Fruit fly (Drosophila melanogaster): Measurements from ENCODE around the gene RpL22.

Gene RpL22

dm6 chrX:805907-806306 lies 41.0 kb upstream of the RpL22 start, which contains the start of gene Sec22 (continued):
- TF ChIP-seq ab (GFP tag; optimal IDR thresholded peaks at IDR 0.05) (no peak), eve (GFP tag; optimal IDR thresholded peaks at IDR 0.05) (no peak), Kr (GFP tag; optimal IDR thresholded peaks at IDR 0.05) (no peak), Ets97D (GFP tag; optimal IDR thresholded peaks at IDR 0.05) (peak; percentile 93), CG4360 (GFP tag; IDR thresholded peaks at IDR 0.05) (peak; percentile 17; the same call in 1 of the 2 replicates), ci (GFP tag; IDR thresholded peaks at IDR 0.05) (peak; percentile 31; the same call in 1 of the 3 replicates), Neu2 (GFP tag; optimal IDR thresholded peaks at IDR 0.05; ENCODE audit: borderline replicate concordance) (no peak), mam (GFP tag; optimal IDR thresholded peaks at IDR 0.05) (no peak), E2f2 (GFP tag; IDR thresholded peaks at IDR 0.05) (peak; percentile 47), hth (optimal IDR thresholded peaks at IDR 0.05) (no peak), pfk (GFP tag; optimal IDR thresholded peaks at IDR 0.05) (peak; percentile 60), nerfin-2 (GFP tag; IDR thresholded peaks at IDR 0.05; ENCODE audit: partially characterized antibody) (no peak), CG6813 (GFP tag; optimal IDR thresholded peaks at IDR 0.05) (peak; percentile 30)

dm6 chrX:804821-805220 lies 39.9 kb upstream of the RpL22 start, which contains the start of gene CG13358:
Gene CG13358, minus strand, starts transcription at chrX:804921.
- peak; percentile 42 for TF ChIP-seq Ets65A (GFP tag)
- no peak for TF ChIP-seq CG7786 (GFP tag; optimal IDR thresholded peaks at IDR 0.05)

dm6 chrX:803370-803769 lies 38.4 kb upstream of the RpL22 start, which contains the start of gene CG13359:
Gene CG13359, minus strand, starts transcription at chrX:803470.
- TF ChIP-seq Meics (GFP tag; optimal IDR thresholded peaks at IDR 0.05): no peak
- TF ChIP-seq mld (GFP tag; IDR thresholded peaks at IDR 0.05; ENCODE audit: partially characterized antibody): no peak
- TF ChIP-seq crol (GFP tag; IDR thresholded peaks at IDR 0.05): no peak

dm6 chrX:801157-801872 lies 36.4 kb upstream of the RpL22 start, which contains the start of gene Rbf:
Gene Rbf, minus strand, starts transcription at chrX:801479.
- TF ChIP-seq CG1603 (tag; optimal IDR thresholded peaks at IDR 0.05) (peak; percentile 62), Med (GFP tag) (peak; percentile 36), zen (tag; optimal IDR thresholded peaks at IDR 0.05) (peak; percentile 3), CG10147 (GFP tag; optimal IDR thresholded peaks at IDR 0.05) (no peak), CG9932 (GFP tag; IDR thresholded peaks at IDR 0.05) (peak; percentile 36), CG7987 (GFP tag; optimal IDR thresholded peaks at IDR 0.05) (no peak), nerfin-2 (GFP tag; IDR thresholded peaks at IDR 0.05; ENCODE audit: partially characterized antibody) (0 out of 2 replicates have a peak, but pooled peaks have one; percentile 38), CG13424 (tag; optimal IDR thresholded peaks at IDR 0.05) (no peak), Stat92E (GFP tag; optimal IDR thresholded peaks at IDR 0.05) (peak in 1 of 3 experiments; percentile 16), zen2 (GFP tag; IDR thresholded peaks at IDR 0.05; ENCODE audit: partially characterized antibody) (peak; percentile 46; the same call in 1 of the 3 replicates), CG16813 (GFP tag; IDR thresholded peaks at IDR 0.05; ENCODE audit: partially characterized antibody) (peak; percentile 62), Dref (GFP tag; IDR thresholded peaks at IDR 0.05) (peak; percentile 69), lilli (GFP tag; optimal IDR thresholded peaks at IDR 0.05) (no peak), CG33213 (GFP tag; optimal IDR thresholded peaks at IDR 0.05) (peak; percentile 5), ato (GFP tag; IDR thresholded peaks at IDR 0.05; ENCODE audit: partially characterized antibody) (no peak), CG9876 (GFP tag; optimal IDR thresholded peaks at IDR 0.05) (no peak), vnd (GFP tag; IDR thresholded peaks at IDR 0.05; ENCODE audit: partially characterized antibody) (peak; percentile 46; the same call in 1 of the 3 replicates), CG4854 (GFP tag; optimal IDR thresholded peaks at IDR 0.05) (peak; percentile 4), inv (GFP tag; IDR thresholded peaks at IDR 0.05; ENCODE audit: partially characterized antibody) (peak; percentile 32), Fer2 (tag; optimal IDR thresholded peaks at IDR 0.05) (no peak), CG15479 (GFP tag; optimal IDR thresholded peaks at IDR 0.05) (peak; percentile 23), ftz-f1 (GFP tag; optimal IDR thresholded peaks at IDR 0.05) (no peak), shn (GFP tag; optimal IDR thresholded peaks at IDR 0.05) (no peak), Opbp (GFP tag; IDR thresholded peaks at IDR 0.05; ENCODE audit: partially characterized antibody) (0 out of 3 replicates have a peak, but pooled peaks have one; percentile 35), bcd (GFP tag; optimal IDR thresholded peaks at IDR 0.05) (no peak), Bdp1 (GFP tag; optimal IDR thresholded peaks at IDR 0.05) (no peak)
